Fruit fly (Drosophila melanogaster) whole organism, pupa: ENCODE data around the gene CG14340.

Experiments
- CG10348 ChIP-seq: fragments of 200-800 bp; sonication (Bioruptor generic); IDR thresholded peaks from 2 replicates; pipeline ENCODE4 v1.3.6; 2022; ENCODE audit warnings: missing biosample characterization, missing genetic modification characterization
- CG12605 ChIP-seq: fragments of 200-800 bp; sonication (Bioruptor generic); IDR thresholded peaks from 2 replicates; pipeline ENCODE4 v1.3.6; 2022; ENCODE audit warnings: missing biosample characterization, missing genetic modification characterization
- CG13204 ChIP-seq: fragments of 200-800 bp; sonication (Bioruptor generic); optimal IDR thresholded peaks from 2 replicates; lab custom pipeline; 2018; ENCODE audit warnings: missing biosample characterization, mild to moderate bottlenecking, missing genetic modification characterization, moderate library complexity
- CG14655 ChIP-seq: fragments of 200-800 bp; sonication (Bioruptor generic); optimal IDR thresholded peaks from 3 replicates; lab custom pipeline; 2017; ENCODE audit warnings: mild to moderate bottlenecking, missing biosample characterization, missing genetic modification reagents, missing genetic modification characterization
- CG15710 ChIP-seq: fragments of 200-800 bp; sonication (Bioruptor generic); optimal IDR thresholded peaks from 2 replicates; lab custom pipeline; 2018; ENCODE audit warnings: missing biosample characterization, mild to moderate bottlenecking, missing genetic modification characterization, moderate library complexity
- CG17806 ChIP-seq: fragments of 200-800 bp; sonication (Bioruptor generic); optimal IDR thresholded peaks from 2 replicates; lab custom pipeline; 2018; ENCODE audit warnings: missing biosample characterization, mild to moderate bottlenecking, missing genetic modification characterization, moderate library complexity
- CG32121 ChIP-seq: fragments of 200-800 bp; sonication (Bioruptor generic); IDR thresholded peaks from 2 replicates; pipeline ENCODE4 v1.3.6; 2022; ENCODE audit warnings: missing biosample characterization, missing genetic modification characterization
- CG34367 ChIP-seq: fragments of 200-800 bp; sonication (Bioruptor generic); optimal IDR thresholded peaks from 2 replicates; lab custom pipeline; 2018; ENCODE audit warnings: missing biosample characterization, mild to moderate bottlenecking, missing genetic modification characterization
- CG4496 ChIP-seq: fragments of 200-800 bp; sonication (Bioruptor generic); IDR thresholded peaks from 3 replicates; pipeline ENCODE4 v1.3.6; 2022; ENCODE audit warnings: missing biosample characterization, missing genetic modification characterization
- CG8159 ChIP-seq: fragments of 200-800 bp; sonication (Bioruptor generic); optimal IDR thresholded peaks from 3 replicates; lab custom pipeline; 2018; ENCODE audit warnings: missing biosample characterization, mild to moderate bottlenecking, missing genetic modification characterization, moderate library complexity
- CG8301 ChIP-seq: fragments of 200-800 bp; sonication (Bioruptor generic); optimal IDR thresholded peaks from 2 replicates; lab custom pipeline; 2018; ENCODE audit warnings: missing biosample characterization, mild to moderate bottlenecking, missing genetic modification characterization
- CG9948 ChIP-seq: fragments of 200-800 bp; sonication (Bioruptor generic); optimal IDR thresholded peaks from 2 replicates; lab custom pipeline; 2018; ENCODE audit warnings: missing biosample characterization, mild to moderate bottlenecking, missing genetic modification characterization, moderate library complexity
- D1 ChIP-seq: fragments of 200-800 bp; sonication (Bioruptor generic); optimal IDR thresholded peaks from 2 replicates; lab custom pipeline; 2018; ENCODE audit warnings: missing biosample characterization, mild to moderate bottlenecking, missing genetic modification characterization, moderate library complexity
- EcR ChIP-seq: fragments of 200-800 bp; sonication (Bioruptor generic); optimal IDR thresholded peaks from 3 replicates; lab custom pipeline; 2019; ENCODE audit warnings: missing biosample characterization, missing genetic modification characterization, mild to moderate bottlenecking, moderate library complexity, missing genetic modification reagents
- Ets98B ChIP-seq: fragments of 200-800 bp; sonication (Bioruptor generic); IDR thresholded peaks from 2 replicates; pipeline ENCODE4 v1.3.6; 2022; ENCODE audit warnings: missing biosample characterization, missing genetic modification characterization
- Pif1A ChIP-seq: fragments of 200-800 bp; sonication (Bioruptor generic); optimal IDR thresholded peaks from 3 replicates; lab custom pipeline; 2016; ENCODE audit warnings: missing biosample characterization, missing genetic modification characterization
- Pif1B ChIP-seq: fragments of 200-800 bp; sonication (Bioruptor generic); optimal IDR thresholded peaks from 3 replicates; lab custom pipeline; 2016; ENCODE audit warnings: missing biosample characterization, missing genetic modification characterization
- Snoo ChIP-seq: fragments of 200-800 bp; sonication (Bioruptor generic); optimal IDR thresholded peaks from 3 replicates; lab custom pipeline; 2017; ENCODE audit warnings: missing biosample characterization, mild to moderate bottlenecking, missing genetic modification characterization, inconsistent platforms
- fd96Ca ChIP-seq: fragments of 200-800 bp; sonication (Bioruptor generic); IDR thresholded peaks from 3 replicates; pipeline ENCODE4 v1.3.6; 2022; ENCODE audit warnings: missing biosample characterization, missing genetic modification characterization
- gl ChIP-seq: fragments of 200-800 bp; sonication (Bioruptor generic); optimal IDR thresholded peaks from 2 replicates; lab custom pipeline; 2018; ENCODE audit warnings: missing biosample characterization, mild to moderate bottlenecking, missing genetic modification characterization
- rn ChIP-seq: fragments of 200-800 bp; sonication (Bioruptor generic); IDR thresholded peaks from 2 replicates; pipeline ENCODE4 v1.3.6; 2022; ENCODE audit warnings: missing biosample characterization, missing genetic modification characterization

Gene CG14340

dm6 chr2L:1080802-1081464, 31.8 kb upstream of the CG14340 start, which contains the start of gene Atg4a:
Gene Atg4a (plus strand): TSS chr2L:1080911.
- TF ChIP-seq D1 (tag; lab: Kevin White, UChicago) (no peak), rn (GFP tag; lab: Robert Waterston, UW) (no peak), CG32121 (peak; percentile 26; the same call in 1 of the 2 replicates), EcR (peak; percentile 29), CG8159 (peak; percentile 32), gl (peak; percentile 60), CG34367 (tag; lab: Kevin White, UChicago) (no peak), CG12605 (peak; percentile 66; the same call in 1 of the 2 replicates), CG4496 (GFP tag; lab: Robert Waterston, UW) (no peak; the same call in 2 of the 3 replicates), fd96Ca (GFP tag; lab: Robert Waterston, UW) (peak; percentile 54; the same call in 2 of the 3 replicates)

dm6 chr2L:1082668-1083067, 30.1 kb upstream of the CG14340 start:
- TF ChIP-seq CG13204 (GFP tag; lab: Kevin White, UChicago) (peak; percentile 14), gl (no peak)

- TF ChIP-seq CG12605 (0 out of 2 replicates have a peak, but pooled peaks have one; percentile 27), Ets98B (GFP tag; lab: Robert Waterston, UW) (peak; percentile 52), CG8159 (peak; percentile 30), rn (GFP tag; lab: Robert Waterston, UW) (no peak), CG4496 (GFP tag; lab: Robert Waterston, UW) (peak; percentile 54; the same call in 2 of the 3 replicates), CG10348 (GFP tag; lab: Robert Waterston, UW) (no peak), CG9948 (tag; lab: Kevin White, UChicago) (peak; percentile 14), fd96Ca (GFP tag; lab: Robert Waterston, UW) (peak; percentile 60; the same call in 2 of the 3 replicates), CG14655 (GFP tag; lab: Kevin White, UChicago) (no peak), CG34367 (tag; lab: Kevin White, UChicago) (no peak), CG15710 (peak; percentile 20), CG17806 (tag; lab: Kevin White, UChicago) (peak; percentile 23)
Observed at dm6 chr2L:1086312-1086906, 26.3 kb upstream of the CG14340 start.

dm6 chr2L:1091675-1092074, 21.1 kb upstream of the CG14340 start:
- TF ChIP-seq CG14655 (GFP tag; lab: Kevin White, UChicago): no peak
- TF ChIP-seq fd96Ca (GFP tag; lab: Robert Waterston, UW): 0 out of 3 replicates have a peak, but pooled peaks have one; percentile 26

dm6 chr2L:1094724-1095123, 18.0 kb upstream of the CG14340 start:
- TF ChIP-seq rn (GFP tag; lab: Robert Waterston, UW) (no peak), gl (peak; percentile 0), EcR (peak; percentile 42), CG32121 (0 out of 2 replicates have a peak, but pooled peaks have one; percentile 37), fd96Ca (GFP tag; lab: Robert Waterston, UW) (0 out of 3 replicates have a peak, but pooled peaks have one; percentile 38), Pif1B (GFP tag; lab: Kevin White, UChicago) (no peak)

- TF ChIP-seq CG34367 (tag; lab: Kevin White, UChicago): no peak
Observed at dm6 chr2L:1095450-1095849, 17.3 kb upstream of the CG14340 start.

- TF ChIP-seq Pif1A (GFP tag; lab: Kevin White, UChicago) (no peak), CG13204 (GFP tag; lab: Kevin White, UChicago) (peak; percentile 96), fd96Ca (GFP tag; lab: Robert Waterston, UW) (0 out of 3 replicates have a peak, but pooled peaks have one; percentile 9), CG12605 (peak; percentile 28; the same call in 1 of the 2 replicates), CG32121 (no peak; the same call in 1 of the 2 replicates), Ets98B (GFP tag; lab: Robert Waterston, UW) (peak; percentile 44), D1 (tag; lab: Kevin White, UChicago) (no peak), EcR (peak; percentile 28), Pif1B (GFP tag; lab: Kevin White, UChicago) (no peak), CG4496 (GFP tag; lab: Robert Waterston, UW) (peak; percentile 33; the same call in 1 of the 3 replicates), CG15710 (no peak), CG14655 (GFP tag; lab: Kevin White, UChicago) (no peak), CG10348 (GFP tag; lab: Robert Waterston, UW) (no peak), CG17806 (tag; lab: Kevin White, UChicago) (no peak), gl (no peak), rn (GFP tag; lab: Robert Waterston, UW) (no peak), CG9948 (tag; lab: Kevin White, UChicago) (no peak), CG8159 (no peak), CG8301 (no peak), Snoo (tag; lab: Kevin White, UChicago) (no peak)
Observed at dm6 chr2L:1102349-1102748, 10.4 kb upstream of the CG14340 start, which contains the start of gene CG4629. Gene CG4629 (minus strand): TSS chr2L:1102504.
